Worm (Caenorhabditis elegans): Measurements from ENCODE around the gene tbc-1.

tbc-1 gene

ce11 chrX:14947355-14947668 lies 23.2 kb upstream of the tbc-1 start:
- TF ChIP-seq irx-1 (tag; optimal IDR thresholded peaks at IDR 0.05) (no peak), nhr-85 (tag) (peak; percentile 73), lin-35 (GFP tag; optimal IDR thresholded peaks at IDR 0.05) (peak in 1 of 2 experiments; percentile 23), pax-3 (tag; optimal IDR thresholded peaks at IDR 0.05) (no peak), rnt-1 (tag; optimal IDR thresholded peaks at IDR 0.05) (no peak), mab-9 (GFP tag; IDR thresholded peaks at IDR 0.05) (no peak), blmp-1 (tag; optimal IDR thresholded peaks at IDR 0.05) (peak; percentile 33), ama-1 (optimal IDR thresholded peaks at IDR 0.05) (no peak), elt-3 (tag; optimal IDR thresholded peaks at IDR 0.05) (peak in 1 of 6 experiments; percentile 72), nhr-77 (tag; optimal IDR thresholded peaks at IDR 0.05) (no peak), egl-13 (tag; optimal IDR thresholded peaks at IDR 0.05) (no peak)

- TF ChIP-seq ces-1 (GFP tag; optimal IDR thresholded peaks at IDR 0.05) (no peak), rnt-1 (tag; optimal IDR thresholded peaks at IDR 0.05) (no peak), unc-98 (GFP tag; IDR thresholded peaks at IDR 0.05) (no peak), pax-3 (tag; optimal IDR thresholded peaks at IDR 0.05) (no peak), snpc-4 (tag; optimal IDR thresholded peaks at IDR 0.05) (no peak), hlh-4 (tag; optimal IDR thresholded peaks at IDR 0.05) (no peak), nhr-84 (tag; optimal IDR thresholded peaks at IDR 0.05) (no peak), lin-14 (GFP tag; optimal IDR thresholded peaks at IDR 0.05) (no peak)
Measured at ce11 chrX:14951797-14952196, 18.8 kb upstream of the tbc-1 start.

ce11 chrX:14954548-14954947 lies 16.0 kb upstream of the tbc-1 start, which contains the start of gene pag-3:
pag-3 (minus strand) TSS chrX:14954648.
- no peak for TF ChIP-seq pag-3 (tag; optimal IDR thresholded peaks at IDR 0.05; ENCODE audit: borderline replicate concordance, insufficient read depth)
- no peak for TF ChIP-seq efl-3 (GFP tag; optimal IDR thresholded peaks at IDR 0.05)
- TF ChIP-seq mef-2 (tag; optimal IDR thresholded peaks at IDR 0.05): no peak
- TF ChIP-seq F16B12.6 (tag; optimal IDR thresholded peaks at IDR 0.05): no peak
- TF ChIP-seq nhr-28 (tag; optimal IDR thresholded peaks at IDR 0.05): no peak
- no peak for TF ChIP-seq fkh-4 (tag; optimal IDR thresholded peaks at IDR 0.05; ENCODE audit: borderline replicate concordance)

ce11 chrX:14957176-14957575 lies 13.4 kb upstream of the tbc-1 start:
- TF ChIP-seq mef-2 (tag; optimal IDR thresholded peaks at IDR 0.05): no peak
- TF ChIP-seq elt-3 (tag; optimal IDR thresholded peaks at IDR 0.05): no peak
- no peak for TF ChIP-seq snpc-4 (tag; optimal IDR thresholded peaks at IDR 0.05)
- no peak for TF ChIP-seq fkh-4 (tag; optimal IDR thresholded peaks at IDR 0.05; ENCODE audit: borderline replicate concordance)
- TF ChIP-seq efl-1 (optimal IDR thresholded peaks at IDR 0.05): no peak
- TF ChIP-seq efl-1 (GFP tag; optimal IDR thresholded peaks at IDR 0.05 in 1 of 2): no peak
- TF ChIP-seq Y116A8C.19 (tag; optimal IDR thresholded peaks at IDR 0.05; ENCODE audit: borderline replicate concordance): no peak
- TF ChIP-seq hlh-4 (tag; optimal IDR thresholded peaks at IDR 0.05): no peak
- TF ChIP-seq aha-1 (tag; optimal IDR thresholded peaks at IDR 0.05): no peak
- TF ChIP-seq C04F5.9 (tag; optimal IDR thresholded peaks at IDR 0.05): no peak
- TF ChIP-seq lin-14 (GFP tag; optimal IDR thresholded peaks at IDR 0.05): no peak

ce11 chrX:14958401-14958800 lies 12.2 kb upstream of the tbc-1 start:
- no peak for TF ChIP-seq lin-15B (tag; optimal IDR thresholded peaks at IDR 0.05)
- TF ChIP-seq nhr-12 (tag; optimal IDR thresholded peaks at IDR 0.05): no peak
- TF ChIP-seq tlp-1 (tag; optimal IDR thresholded peaks at IDR 0.05): no peak
- no peak for TF ChIP-seq lir-3 (tag; optimal IDR thresholded peaks at IDR 0.05; ENCODE audit: poor library complexity)
- TF ChIP-seq nhr-19 (GFP tag; conservative IDR thresholded peaks at IDR 0.05): no peak
- TF ChIP-seq egl-27 (tag; optimal IDR thresholded peaks at IDR 0.05): no peak
- TF ChIP-seq nhr-90 (tag; optimal IDR thresholded peaks at IDR 0.05; ENCODE audit: poor library complexity): no peak
- TF ChIP-seq dsc-1 (tag; optimal IDR thresholded peaks at IDR 0.05): no peak
- no peak for TF ChIP-seq nhr-11 (tag; optimal IDR thresholded peaks at IDR 0.05)
- no peak for TF ChIP-seq nhr-28 (tag; optimal IDR thresholded peaks at IDR 0.05)
- TF ChIP-seq ceh-63 (GFP tag; optimal IDR thresholded peaks at IDR 0.05): no peak
- no peak for TF ChIP-seq ets-5 (GFP tag; IDR thresholded peaks at IDR 0.05)
- TF ChIP-seq hlh-4 (tag; optimal IDR thresholded peaks at IDR 0.05): no peak
- TF ChIP-seq C04F5.9 (tag; optimal IDR thresholded peaks at IDR 0.05): no peak
